Fruit fly (Drosophila melanogaster) whole organism, embryonic: ENCODE data around the gene RpS28a.

ENCODE experiments used
- C15 ChIP-seq: fragments of 200-800 bp; sonication (Bioruptor generic); IDR thresholded peaks from 3 replicates; pipeline ENCODE4 v1.3.6; 2022; ENCODE audit warnings: missing biosample characterization, missing genetic modification characterization
- CG12769 ChIP-seq: fragments of 200-800 bp; sonication (Bioruptor generic); optimal IDR thresholded peaks from 2 replicates; lab custom pipeline; 2019; ENCODE audit warnings: missing biosample characterization, mild to moderate bottlenecking, missing genetic modification characterization, moderate library complexity
- CG14441 ChIP-seq: fragments of 200-800 bp; sonication (Bioruptor generic); IDR thresholded peaks from 2 replicates; pipeline ENCODE4 v1.3.6; 2022; ENCODE audit warnings: missing biosample characterization, missing genetic modification characterization
- CG15073 ChIP-seq: fragments of 200-800 bp; sonication (Bioruptor generic); optimal IDR thresholded peaks from 2 replicates; lab custom pipeline; 2016; ENCODE audit warnings: missing biosample characterization, missing genetic modification characterization
- CG17359 ChIP-seq: fragments of 200-800 bp; sonication (Bioruptor generic); optimal IDR thresholded peaks from 3 replicates; lab custom pipeline; 2018; ENCODE audit warnings: missing biosample characterization, mild to moderate bottlenecking, missing genetic modification characterization, moderate library complexity
- CG18599 ChIP-seq: fragments of 200-800 bp; sonication (Bioruptor generic); optimal IDR thresholded peaks from 3 replicates; lab custom pipeline; 2017; ENCODE audit warnings: missing biosample characterization, missing genetic modification characterization, mild to moderate bottlenecking, moderate library complexity, missing genetic modification reagents
- CG30403 ChIP-seq: fragments of 200-800 bp; sonication (Bioruptor generic); optimal IDR thresholded peaks from 3 replicates; lab custom pipeline; 2016; ENCODE audit warnings: missing biosample characterization, missing genetic modification characterization
- CG32767 ChIP-seq: fragments of 200-800 bp; sonication (Bioruptor generic); IDR thresholded peaks from 2 replicates; pipeline ENCODE4 v1.3.6; 2022; ENCODE audit warnings: missing biosample characterization, missing genetic modification characterization
- CG33213 ChIP-seq: fragments of 200-800 bp; sonication (Bioruptor generic); optimal IDR thresholded peaks from 3 replicates; lab custom pipeline; 2016; ENCODE audit warnings: missing biosample characterization, missing genetic modification characterization
- CG33557 ChIP-seq: fragments of 200-800 bp; sonication (Bioruptor generic); optimal IDR thresholded peaks from 2 replicates; lab custom pipeline; 2019; ENCODE audit warnings: missing biosample characterization, mild to moderate bottlenecking, missing genetic modification characterization, moderate library complexity
- CG34224 ChIP-seq: fragments of 200-800 bp; sonication (Bioruptor generic); IDR thresholded peaks from 3 replicates; pipeline ENCODE4 v1.3.6; 2022; ENCODE audit warnings: missing biosample characterization, missing genetic modification characterization; ENCODE audit not compliant: partially characterized antibody
- CG34376 ChIP-seq: fragments of 200-800 bp; sonication (Bioruptor generic); optimal IDR thresholded peaks from 2 replicates; lab custom pipeline; 2018; ENCODE audit warnings: missing biosample characterization, mild to moderate bottlenecking, missing genetic modification characterization
- CG6791 ChIP-seq: fragments of 200-800 bp; sonication (Bioruptor generic); IDR thresholded peaks from 3 replicates; pipeline ENCODE4 v1.3.6; 2022; ENCODE audit warnings: missing biosample characterization, missing genetic modification characterization; ENCODE audit not compliant: partially characterized antibody
- CG7745 ChIP-seq: fragments of 200-800 bp; sonication (Bioruptor generic); optimal IDR thresholded peaks from 2 replicates; lab custom pipeline; 2018; ENCODE audit warnings: missing biosample characterization, mild to moderate bottlenecking, missing genetic modification characterization, moderate library complexity
- CG8478 ChIP-seq: fragments of >200 bp; optimal IDR thresholded peaks from 2 replicates; lab custom pipeline; 2018
- CG9817 ChIP-seq: fragments of 200-800 bp; sonication (Bioruptor generic); optimal IDR thresholded peaks from 2 replicates; lab custom pipeline; 2018; ENCODE audit warnings: missing biosample characterization, mild to moderate bottlenecking, missing genetic modification characterization, moderate library complexity
- CkIIα-i1 ChIP-seq: fragments of 200-800 bp; sonication (Bioruptor generic); IDR thresholded peaks from 2 replicates; pipeline ENCODE4 v1.3.6; 2022; ENCODE audit warnings: missing biosample characterization, missing genetic modification characterization
- Dip3 ChIP-seq: fragments of 200-800 bp; sonication (Bioruptor generic); optimal IDR thresholded peaks from 3 replicates; lab custom pipeline; 2016; ENCODE audit warnings: missing biosample characterization, missing genetic modification characterization
- Drgx ChIP-seq: fragments of 200-800 bp; sonication (Bioruptor generic); IDR thresholded peaks from 2 replicates; pipeline ENCODE4 v1.3.6; 2022; ENCODE audit warnings: missing biosample characterization, missing genetic modification characterization
- E2f2 ChIP-seq: fragments of 200-800 bp; sonication (Bioruptor generic); IDR thresholded peaks from 2 replicates; pipeline ENCODE4 v1.3.6; 2022; ENCODE audit warnings: missing biosample characterization, missing genetic modification characterization
- Elba2 ChIP-seq: fragments of 200-800 bp; sonication (Bioruptor generic); optimal IDR thresholded peaks from 3 replicates; lab custom pipeline; 2016; ENCODE audit warnings: missing biosample characterization, missing genetic modification characterization
- H2.0 ChIP-seq: fragments of 200-800 bp; sonication (Bioruptor generic); IDR thresholded peaks from 2 replicates; pipeline ENCODE4 v1.3.6; 2022; ENCODE audit warnings: missing biosample characterization, missing genetic modification characterization
- Hand ChIP-seq: fragments of 200-800 bp; sonication (Bioruptor generic); optimal IDR thresholded peaks from 2 replicates; lab custom pipeline; 2017; ENCODE audit warnings: mild to moderate bottlenecking, missing biosample characterization, missing genetic modification reagents, missing genetic modification characterization
- Kr ChIP-seq: fragments of 200-800 bp; sonication (Bioruptor generic); optimal IDR thresholded peaks from 2 replicates; lab custom pipeline; 2017; ENCODE audit warnings: missing biosample characterization, mild to moderate bottlenecking, missing genetic modification characterization
- NC2α ChIP-seq: fragments of 200-800 bp; sonication (Bioruptor generic); optimal IDR thresholded peaks from 2 replicates; lab custom pipeline; 2016; ENCODE audit warnings: missing biosample characterization, missing genetic modification characterization
- NFAT ChIP-seq: fragments of 200-800 bp; sonication (Bioruptor generic); IDR thresholded peaks from 2 replicates; pipeline ENCODE4 v1.3.6; 2022; ENCODE audit warnings: missing biosample characterization, missing genetic modification characterization
- Six4 ChIP-seq: fragments of 200-800 bp; sonication (Bioruptor generic); optimal IDR thresholded peaks from 2 replicates; lab custom pipeline; 2016; ENCODE audit warnings: missing biosample characterization, missing genetic modification characterization
- Spps ChIP-seq: fragments of 200-800 bp; sonication (Bioruptor generic); optimal IDR thresholded peaks from 2 replicates; lab custom pipeline; 2018; ENCODE audit warnings: missing biosample characterization, mild to moderate bottlenecking, missing genetic modification characterization
- Sry-δ ChIP-seq: fragments of 200-800 bp; sonication (Bioruptor generic); optimal IDR thresholded peaks from 2 replicates; lab custom pipeline; 2016; ENCODE audit warnings: missing biosample characterization, missing genetic modification characterization
- YL-1 ChIP-seq: fragments of 200-800 bp; sonication (Bioruptor generic); optimal IDR thresholded peaks from 3 replicates; lab custom pipeline; 2017; ENCODE audit warnings: missing biosample characterization, mild to moderate bottlenecking, missing genetic modification characterization
- abd-A ChIP-seq: fragments of 200-800 bp; sonication (Bioruptor generic); optimal IDR thresholded peaks from 3 replicates; lab custom pipeline; 2019; ENCODE audit warnings: missing biosample characterization, mild to moderate bottlenecking, missing genetic modification characterization, moderate library complexity
- bbx ChIP-seq: fragments of 200-800 bp; sonication (Bioruptor generic); IDR thresholded peaks from 2 replicates; pipeline ENCODE4 v1.3.6; 2022; ENCODE audit warnings: missing biosample characterization, missing genetic modification characterization; ENCODE audit not compliant: partially characterized antibody
- chinmo ChIP-seq: fragments of 200-800 bp; sonication (Bioruptor generic); IDR thresholded peaks from 4 replicates; pipeline ENCODE4 v1.3.6; 2022; ENCODE audit warnings: missing biosample characterization, missing genetic modification characterization; ENCODE audit not compliant: partially characterized antibody
- ci ChIP-seq: fragments of 200-800 bp; sonication (Bioruptor generic); IDR thresholded peaks from 3 replicates; pipeline ENCODE4 v1.3.6; 2022; ENCODE audit warnings: missing biosample characterization, missing genetic modification characterization
- crol ChIP-seq: fragments of 200-800 bp; sonication (Bioruptor generic); IDR thresholded peaks from 2 replicates; pipeline ENCODE4 v1.3.6; 2022; ENCODE audit warnings: missing biosample characterization, missing genetic modification characterization
- dpn ChIP-seq, 2 experiments: fragments of 200-800 bp; sonication (Bioruptor generic); optimal IDR thresholded peaks; 3 replicates each; lab custom pipeline; 2016; ENCODE audit warnings: missing biosample characterization in 2 of 2, missing genetic modification characterization in 2 of 2
- h ChIP-seq: fragments of >200 bp; optimal IDR thresholded peaks from 2 replicates; lab custom pipeline; 2017
- kah ChIP-seq: fragments of 200-800 bp; sonication (Bioruptor generic); optimal IDR thresholded peaks from 2 replicates; lab custom pipeline; 2018; ENCODE audit warnings: missing biosample characterization, mild to moderate bottlenecking, missing genetic modification characterization
- kni ChIP-seq: fragments of 200-800 bp; sonication (Bioruptor generic); optimal IDR thresholded peaks from 3 replicates; lab custom pipeline; 2017; ENCODE audit warnings: mild to moderate bottlenecking, missing biosample characterization, missing genetic modification reagents, missing genetic modification characterization
- nom ChIP-seq: fragments of 200-800 bp; sonication (Bioruptor generic); optimal IDR thresholded peaks from 2 replicates; lab custom pipeline; 2017; ENCODE audit warnings: missing biosample characterization, missing genetic modification characterization, mild to moderate bottlenecking, moderate library complexity, missing genetic modification reagents
- oc ChIP-seq: fragments of 200-800 bp; sonication (Bioruptor generic); optimal IDR thresholded peaks from 2 replicates; lab custom pipeline; 2018; ENCODE audit warnings: missing biosample characterization, mild to moderate bottlenecking, missing genetic modification characterization, moderate library complexity
- pita ChIP-seq: fragments of 200-800 bp; sonication (Bioruptor generic); optimal IDR thresholded peaks from 2 replicates; lab custom pipeline; 2017; ENCODE audit warnings: missing biosample characterization, mild to moderate bottlenecking, missing genetic modification characterization
- prd ChIP-seq, 3 experiments: fragments of >200 bp in 2 of 3; fragments of 200-800 bp in 1 of 3; sonication (Bioruptor generic) in 1 of 3; optimal IDR thresholded peaks in 2 of 3; IDR thresholded peaks in 1 of 3; 2 replicates in 2 of 3; 3 replicates in 1 of 3; pipeline versions ENCODE4 v1.3.6 to Lab custom; 2017 to 2022; ENCODE audit warnings: missing biosample characterization in 1 of 3, missing genetic modification characterization in 1 of 3
- pros ChIP-seq: fragments of 200-800 bp; sonication (Bioruptor generic); optimal IDR thresholded peaks from 3 replicates; lab custom pipeline; 2019; ENCODE audit warnings: missing biosample characterization, mild to moderate bottlenecking, missing genetic modification characterization, moderate library complexity
- psq ChIP-seq: fragments of 200-800 bp; sonication (Bioruptor generic); optimal IDR thresholded peaks from 2 replicates; lab custom pipeline; 2017; ENCODE audit warnings: missing biosample characterization, missing genetic modification characterization
- pum ChIP-seq: fragments of 200-800 bp; sonication (Bioruptor generic); optimal IDR thresholded peaks from 2 replicates; lab custom pipeline; 2016; ENCODE audit warnings: missing biosample characterization, missing genetic modification characterization
- toy ChIP-seq: fragments of 200-800 bp; sonication (Bioruptor generic); IDR thresholded peaks from 2 replicates; pipeline ENCODE4 v1.3.6; 2022; ENCODE audit warnings: missing biosample characterization, missing genetic modification characterization
- ttk ChIP-seq: fragments of 200-800 bp; sonication (Bioruptor generic); IDR thresholded peaks from 2 replicates; pipeline ENCODE4 v2.1.2; 2022; ENCODE audit warnings: missing biosample characterization, missing genetic modification characterization
- tx ChIP-seq: fragments of 200-800 bp; sonication (Bioruptor generic); optimal IDR thresholded peaks from 2 replicates; lab custom pipeline; 2016; ENCODE audit warnings: missing biosample characterization, missing genetic modification characterization
- zfh2 ChIP-seq: fragments of 200-800 bp; sonication (Bioruptor generic); optimal IDR thresholded peaks from 2 replicates; lab custom pipeline; 2016; ENCODE audit warnings: missing biosample characterization, missing genetic modification characterization

The RpS28a gene

DNA sequence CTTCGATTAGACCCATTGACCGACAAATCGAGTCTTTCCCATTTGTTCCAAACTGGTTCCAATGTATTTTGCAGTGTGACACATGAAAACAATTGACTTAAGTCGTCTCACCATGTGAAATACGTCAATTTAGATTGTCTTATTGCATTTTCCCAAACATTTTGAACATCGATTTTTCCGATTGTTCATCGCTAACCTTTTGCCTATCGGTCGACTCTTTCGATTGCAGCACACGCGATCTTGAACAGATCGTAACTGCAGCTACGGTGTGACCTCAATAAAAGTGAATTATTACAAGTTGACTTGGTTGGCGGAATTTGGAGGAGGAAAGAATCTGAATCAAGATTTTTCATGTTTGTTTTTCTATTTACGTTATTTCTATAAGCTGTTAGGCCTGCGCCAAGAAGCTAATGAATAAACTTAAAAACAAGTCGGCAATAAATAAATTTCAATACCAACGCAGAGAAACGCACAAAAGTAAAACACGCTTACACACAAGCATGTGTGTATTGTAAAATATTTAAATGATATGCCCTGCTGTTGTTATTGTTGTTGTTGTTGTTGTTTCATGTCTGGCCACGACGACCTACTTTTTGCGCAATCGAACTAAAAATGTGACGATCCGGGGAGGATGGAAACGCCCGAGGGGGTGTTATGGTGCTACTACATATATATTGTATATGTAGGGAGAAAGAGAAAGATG, 38.2 kb upstream of the RpS28a start (continued):
- TF ChIP-seq psq (GFP tag; lab: Kevin White, UChicago) (no peak), Elba2 (GFP tag; lab: Kevin White, UChicago) (no peak), CG18599 (no peak), CG34376 (GFP tag; lab: Kevin White, UChicago) (peak; percentile 56), ttk (GFP tag; lab: Robert Waterston, UW) (no peak), pum (GFP tag; lab: Kevin White, UChicago) (no peak), C15 (GFP tag; lab: Robert Waterston, UW) (no peak), Kr (no peak), CG30403 (GFP tag; lab: Kevin White, UChicago) (no peak), Hand (GFP tag; lab: Kevin White, UChicago) (no peak), CG15073 (no peak), CG7745 (tag; lab: Kevin White, UChicago) (no peak), Spps (tag; lab: Kevin White, UChicago) (no peak), Dip3 (no peak), NFAT (no peak), CG12769 (peak; percentile 75), CG17359 (tag; lab: Kevin White, UChicago) (no peak), Sry-δ (GFP tag; lab: Kevin White, UChicago) (no peak), CG33557 (GFP tag; lab: Kevin White, UChicago) (no peak), kni (peak; percentile 76), zfh2 (GFP tag; lab: Kevin White, UChicago) (no peak), CG6791 (GFP tag; lab: Robert Waterston, UW) (peak; percentile 64; the same call in 1 of the 3 replicates), H2.0 (no peak), E2f2 (GFP tag; lab: Robert Waterston, UW) (no peak)
- TF ChIP-seq, all 482 proteins: peak for 28

- TF ChIP-seq YL-1 (GFP tag; lab: Kevin White, UChicago) = no peak
- no peak for TF ChIP-seq dpn (GFP tag; optimal IDR thresholded peaks at IDR 0.05; lab: Kevin White, UChicago)
- peak; percentile 3 for TF ChIP-seq pros (GFP tag; lab: Kevin White, UChicago)
- peak; percentile 28; the same call in 1 of the 3 replicates for TF ChIP-seq CG34224
- TF ChIP-seq oc = peak; percentile 62
- no peak for TF ChIP-seq pita (GFP tag; lab: Kevin White, UChicago)
- no peak for TF ChIP-seq NFAT
- no peak for TF ChIP-seq CG9817 (tag; lab: Kevin White, UChicago)
- peak; percentile 1 for TF ChIP-seq kni
- TF ChIP-seq abd-A = peak; percentile 15
- peak; percentile 50 for TF ChIP-seq nom
- TF ChIP-seq Six4 = no peak
- TF ChIP-seq kah (GFP tag; lab: Kevin White, UChicago) = peak; percentile 50
- 0 out of 2 replicates have a peak, but pooled peaks have one; percentile 23 for TF ChIP-seq bbx (GFP tag; lab: Robert Waterston, UW)
- no peak for TF ChIP-seq Drgx (GFP tag; lab: Robert Waterston, UW)
- TF ChIP-seq prd (optimal IDR thresholded peaks at IDR 0.05; lab: Kevin White, UChicago) = no peak
- TF ChIP-seq prd (GFP tag; IDR thresholded peaks at IDR 0.05; lab: Robert Waterston, UW) = no peak
- TF ChIP-seq CkIIα-i1 = no peak
- TF ChIP-seq ci (GFP tag; lab: Robert Waterston, UW) = no peak
- peak; percentile 18; the same call in 1 of the 2 replicates for TF ChIP-seq crol (GFP tag; lab: Robert Waterston, UW)
- peak; percentile 56; the same call in 1 of the 4 replicates for TF ChIP-seq chinmo (GFP tag; lab: Robert Waterston, UW)
- 0 out of 2 replicates have a peak, but pooled peaks have one; percentile 23 for TF ChIP-seq CG14441 (GFP tag; lab: Robert Waterston, UW)
- no peak for TF ChIP-seq h (lab: Kevin White, UChicago)
- no peak for TF ChIP-seq NC2α (GFP tag; lab: Kevin White, UChicago)
- TF ChIP-seq toy (GFP tag; lab: Robert Waterston, UW) = no peak
- TF ChIP-seq CG33213 (GFP tag; lab: Kevin White, UChicago) = no peak
- no peak for TF ChIP-seq CG32767 (GFP tag; lab: Robert Waterston, UW)
- no peak for TF ChIP-seq CG8478 (lab: Kevin White, UChicago)
- no peak for TF ChIP-seq tx (GFP tag; lab: Kevin White, UChicago)
Observed at dm6 chr3R:30059944-30060343, 37.5 kb upstream of the RpS28a start.
